Worm (Caenorhabditis elegans): ENCODE measurements around the gene mec-10.

- TF ChIP-seq ama-1 (optimal IDR thresholded peaks at IDR 0.05) = no peak
- no peak for TF ChIP-seq tbx-2 (tag; optimal IDR thresholded peaks at IDR 0.05)
- peak; percentile 28 for TF ChIP-seq elt-2 (tag; optimal IDR thresholded peaks at IDR 0.05)
- no peak for TF ChIP-seq ztf-11 (tag; optimal IDR thresholded peaks at IDR 0.05)
- TF ChIP-seq ceh-28 (tag; optimal IDR thresholded peaks at IDR 0.05) = no peak
- no peak for TF ChIP-seq mdl-1 (tag; optimal IDR thresholded peaks at IDR 0.05)
- no peak for TF ChIP-seq zag-1 (tag; optimal IDR thresholded peaks at IDR 0.05)
- no peak for TF ChIP-seq eor-1 (tag; optimal IDR thresholded peaks at IDR 0.05)
- TF ChIP-seq ceh-16 (tag; optimal IDR thresholded peaks at IDR 0.05) = no peak
Observed at ce11 chrX:8419252-8419651, 50.9 kb downstream of the mec-10 start.
